Worm (Caenorhabditis elegans) whole organism, L4 larva: ENCODE data around the gene lact-2.

Experiments used
- Y75B8A.6 ChIP-seq: fragments of 200-800 bp; sonication (Bioruptor generic); IDR thresholded peaks from 2 replicates; pipeline ENCODE4 v1.3.6; 2022; ENCODE audit warnings: missing genetic modification reagents, missing genetic modification characterization, missing compliant biosample characterization
- ZK546.5 ChIP-seq, 2 experiments: sonication (generic microtip); optimal IDR thresholded peaks; 2 replicates each; lab custom pipeline; 2017; ENCODE audit warnings: missing biosample characterization in 2 of 2, missing genetic modification characterization in 2 of 2
- lir-3 ChIP-seq: sonication (generic microtip); optimal IDR thresholded peaks from 2 replicates; lab custom pipeline; 2016; ENCODE audit warnings: mild to moderate bottlenecking, missing genetic modification characterization, missing compliant biosample characterization
- mxl-3 ChIP-seq: fragments of 200-800 bp; sonication (Bioruptor generic); optimal IDR thresholded peaks from 2 replicates; lab custom pipeline; 2018; ENCODE audit warnings: mild to moderate bottlenecking, missing genetic modification characterization, missing compliant biosample characterization
- nhr-25 ChIP-seq: sonication (generic microtip); optimal IDR thresholded peaks from 2 replicates; lab custom pipeline; 2017; ENCODE audit warnings: missing genetic modification characterization, mild to moderate bottlenecking, missing compliant biosample characterization, antibody characterized with exemption, moderate library complexity, borderline replicate concordance; ENCODE audit not compliant: insufficient read depth
- nhr-42 ChIP-seq: fragments of 200-800 bp; sonication (Bioruptor generic); IDR thresholded peaks from 2 replicates; pipeline ENCODE4 v1.3.6; 2022; ENCODE audit warnings: missing genetic modification characterization, missing compliant biosample characterization
- nhr-6 ChIP-seq: fragments of 150-350 bp; optimal IDR thresholded peaks from 2 replicates; lab custom pipeline; 2014; ENCODE audit warnings: missing biosample characterization, missing genetic modification characterization
- nhr-76 ChIP-seq: fragments of 150-350 bp; optimal IDR thresholded peaks from 2 replicates; lab custom pipeline; 2014; ENCODE audit warnings: missing biosample characterization, missing genetic modification characterization
- pqm-1 ChIP-seq: sonication (generic microtip); optimal IDR thresholded peaks from 2 replicates; lab custom pipeline; 2017; ENCODE audit warnings: missing biosample characterization, missing genetic modification characterization
- sdz-12 ChIP-seq: fragments of 200-800 bp; sonication (Bioruptor generic); optimal IDR thresholded peaks from 2 replicates; lab custom pipeline; 2018; ENCODE audit warnings: mild to moderate bottlenecking, missing genetic modification characterization, missing compliant biosample characterization
- skn-1 ChIP-seq: fragments of 150-350 bp; optimal IDR thresholded peaks from 2 replicates; lab custom pipeline; 2014; ENCODE audit warnings: missing biosample characterization, missing genetic modification characterization
- snpc-4 ChIP-seq: fragments of 150-350 bp; optimal IDR thresholded peaks from 2 replicates; lab custom pipeline; 2014; ENCODE audit warnings: missing biosample characterization, missing genetic modification characterization
- unc-130 ChIP-seq: sonication (generic microtip); optimal IDR thresholded peaks from 2 replicates; lab custom pipeline; 2016; ENCODE audit warnings: missing genetic modification reagents, missing genetic modification characterization, missing compliant biosample characterization

DNA sequence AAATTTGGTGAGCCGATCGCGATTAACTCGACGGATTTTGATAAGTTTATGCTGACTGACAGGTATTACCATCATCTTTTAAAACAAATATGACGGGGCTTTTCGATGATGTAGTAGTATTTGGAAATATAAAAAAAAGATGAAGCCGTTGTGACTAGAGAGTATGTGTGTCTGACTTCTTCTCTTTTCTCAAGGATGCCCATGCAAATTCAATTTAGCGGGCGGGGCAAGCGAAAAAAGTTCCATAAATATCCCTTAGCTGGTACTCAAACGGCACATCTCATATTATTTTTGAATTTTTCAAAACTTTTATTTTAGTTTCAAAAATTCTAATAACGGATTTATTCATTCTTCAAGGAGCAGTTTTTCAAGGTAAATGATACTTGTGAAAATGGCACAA lies 34.2 kb upstream of the lact-2 start, which contains the start of gene stg-1:
- TF ChIP-seq nhr-25 (tag; lab: Kevin White, UChicago) (no peak), snpc-4 (no peak), skn-1 (tag; lab: Kevin White, UChicago) (no peak), lir-3 (tag; lab: Kevin White, UChicago) (no peak), ZK546.5 (tag; optimal IDR thresholded peaks at IDR 0.05; lab: Kevin White, UChicago) (no peak), pqm-1 (tag; lab: Kevin White, UChicago) (no peak), nhr-76 (no peak), nhr-42 (GFP tag; lab: Robert Waterston, UW) (no peak), Y75B8A.6 (GFP tag; lab: Robert Waterston, UW) (no peak), unc-130 (GFP tag; lab: Kevin White, UChicago) (no peak), mxl-3 (no peak), sdz-12 (GFP tag; lab: Kevin White, UChicago) (no peak), nhr-6 (tag; lab: Kevin White, UChicago) (no peak)
